Fruit fly (Drosophila melanogaster) whole organism, embryonic: ENCODE data around the gene MED27.

Source experiments
- Awh ChIP-seq: fragments of 200-800 bp; sonication (Bioruptor generic); IDR thresholded peaks from 2 replicates; pipeline ENCODE4, ENCODE4 v1.3.6; 2022; ENCODE audit warnings: missing biosample characterization, missing genetic modification characterization
- CG2199 ChIP-seq: fragments of 200-800 bp; sonication (Bioruptor generic); IDR thresholded peaks from 3 replicates; pipeline ENCODE4 v1.3.6; 2022; ENCODE audit warnings: missing biosample characterization, missing genetic modification characterization
- CkIIα-i1 ChIP-seq: fragments of 200-800 bp; sonication (Bioruptor generic); IDR thresholded peaks from 2 replicates; pipeline ENCODE4 v1.3.6; 2022; ENCODE audit warnings: missing biosample characterization, missing genetic modification characterization
- Dll ChIP-seq: fragments of 200-800 bp; sonication (Bioruptor generic); IDR thresholded peaks from 4 replicates; pipeline ENCODE4 v1.3.6; 2022; ENCODE audit warnings: missing biosample characterization, missing genetic modification characterization; ENCODE audit not compliant: partially characterized antibody
- Hand ChIP-seq: fragments of 200-800 bp; sonication (Bioruptor generic); optimal IDR thresholded peaks from 2 replicates; lab custom pipeline; 2017; ENCODE audit warnings: mild to moderate bottlenecking, missing biosample characterization, missing genetic modification reagents, missing genetic modification characterization

dm6 chr3R:5660198-5660893, 5.4 kb downstream of the MED27 start, which contains the start of gene Wdr33:
- TF ChIP-seq Dll (GFP tag; lab: Robert Waterston, UW), result peak; percentile 96
- TF ChIP-seq Hand (GFP tag; lab: Kevin White, UChicago), result no peak
- no peak for TF ChIP-seq Awh
- no peak for TF ChIP-seq CG2199 (GFP tag; lab: Robert Waterston, UW)
- TF ChIP-seq CkIIα-i1, result no peak
